Worm (Caenorhabditis elegans) whole organism, early embryonic: Measurements from ENCODE around the gene dmd-6.

Source experiments
- F13C5.2 ChIP-seq: sonication (generic microtip); optimal IDR thresholded peaks from 2 replicates; lab custom pipeline; 2017; ENCODE audit warnings: mild to moderate bottlenecking, missing genetic modification characterization, inconsistent platforms, missing compliant biosample characterization
- ama-1 ChIP-seq: fragments of 150-350 bp; optimal IDR thresholded peaks from 2 replicates; lab custom pipeline; 2014
- ceh-13 ChIP-seq: fragments of 200-800 bp; sonication (Bioruptor generic); optimal IDR thresholded peaks from 2 replicates; lab custom pipeline; 2018; ENCODE audit warnings: mild to moderate bottlenecking, missing genetic modification characterization, missing compliant biosample characterization
- ets-7 ChIP-seq: sonication (generic microtip); optimal IDR thresholded peaks from 2 replicates; lab custom pipeline; 2016; ENCODE audit warnings: missing genotype, missing genetic modification characterization, missing compliant biosample characterization
- flt-1 ChIP-seq: fragments of 200-800 bp; sonication (Bioruptor generic); IDR thresholded peaks from 2 replicates; pipeline ENCODE4 v1.3.6; 2022; ENCODE audit warnings: missing genetic modification characterization, missing compliant biosample characterization
- hmg-4 ChIP-seq: fragments of 200-800 bp; sonication (Bioruptor generic); optimal IDR thresholded peaks from 2 replicates; lab custom pipeline; 2018; ENCODE audit warnings: mild to moderate bottlenecking, missing genetic modification characterization, missing compliant biosample characterization
- hnd-1 ChIP-seq: sonication (generic microtip); optimal IDR thresholded peaks from 2 replicates; lab custom pipeline; 2016; ENCODE audit warnings: missing genetic modification characterization, missing compliant biosample characterization
- pes-1 ChIP-seq: fragments of 200-800 bp; sonication (Bioruptor generic); IDR thresholded peaks from 2 replicates; pipeline ENCODE4 v1.3.6; 2022; ENCODE audit warnings: missing genetic modification reagents, missing genetic modification characterization, missing compliant biosample characterization
- scrt-1 ChIP-seq: fragments of 200-800 bp; sonication (Bioruptor generic); IDR thresholded peaks from 2 replicates; pipeline ENCODE4 v1.3.6; 2022; ENCODE audit warnings: missing genetic modification characterization, missing compliant biosample characterization
- tbx-37 ChIP-seq: fragments of 200-800 bp; sonication (Bioruptor generic); conservative IDR thresholded peaks from 2 replicates; pipeline ENCODE4 v1.3.6; 2022; ENCODE audit warnings: missing genetic modification reagents, missing genetic modification characterization, missing compliant biosample characterization
- tra-4 ChIP-seq: sonication (generic microtip); optimal IDR thresholded peaks from 2 replicates; lab custom pipeline; 2017; ENCODE audit warnings: missing genetic modification characterization, missing compliant biosample characterization

DNA sequence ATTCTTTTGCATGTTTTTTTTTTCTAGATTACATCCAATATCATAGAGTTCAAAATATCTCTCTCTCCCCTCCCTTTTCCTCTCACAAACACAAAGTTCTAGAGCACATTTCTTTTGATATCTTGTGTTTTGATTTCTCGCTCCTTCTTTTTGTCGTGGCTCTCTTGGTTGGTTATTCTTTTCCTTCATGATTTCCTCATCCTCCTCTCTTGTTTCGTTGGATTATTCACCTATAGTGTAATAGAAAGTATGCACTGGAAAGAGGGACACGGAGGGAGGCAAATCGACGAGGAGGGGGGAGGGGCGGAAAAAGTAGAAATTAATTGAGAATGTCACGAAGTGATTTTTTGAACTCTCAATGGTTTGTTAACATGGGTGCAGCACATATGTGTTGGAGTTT is 9.9 kb upstream of the dmd-6 start:
- TF ChIP-seq ceh-13 (no peak), scrt-1 (GFP tag; lab: Robert Waterston, UW) (no peak), flt-1 (no peak), F13C5.2 (tag; lab: Kevin White, UChicago) (no peak), ama-1 (lab: Kevin White, UChicago) (no peak), hmg-4 (GFP tag; lab: Kevin White, UChicago) (no peak), hnd-1 (tag; lab: Kevin White, UChicago) (no peak), tbx-37 (GFP tag; lab: Robert Waterston, UW) (no peak), pes-1 (GFP tag; lab: Robert Waterston, UW) (no peak), tra-4 (no peak), ets-7 (tag; lab: Kevin White, UChicago) (no peak)
